Fruit fly (Drosophila melanogaster): ENCODE measurements around the gene CG7384.
A peak's percentile ranks its signal among the peaks of the same experiment; 100 is the strongest.

The CG7384 gene

dm6 chr2L:10497106-10497800, 13.0 kb downstream of the CG7384 start (continued):
- TF ChIP-seq CG33557 (GFP tag; optimal IDR thresholded peaks at IDR 0.05): peak; percentile 14
- peak; percentile 29 for TF ChIP-seq Spps (tag; optimal IDR thresholded peaks at IDR 0.05)
- peak; percentile 57 for TF ChIP-seq PHDP (tag; optimal IDR thresholded peaks at IDR 0.05)
- no peak for TF ChIP-seq Atf3 (GFP tag; optimal IDR thresholded peaks at IDR 0.05)
- TF ChIP-seq dmrt11E (tag; optimal IDR thresholded peaks at IDR 0.05): peak; percentile 53
- TF ChIP-seq bsh (GFP tag; optimal IDR thresholded peaks at IDR 0.05): peak in 1 of 2 experiments; percentile 63
- peak; percentile 15 for TF ChIP-seq CG1233 (GFP tag; optimal IDR thresholded peaks at IDR 0.05)
- TF ChIP-seq Med (GFP tag): peak; percentile 56
- TF ChIP-seq Ets65A (GFP tag): peak; percentile 91
- TF ChIP-seq CG2678 (tag; optimal IDR thresholded peaks at IDR 0.05): peak; percentile 10
- TF ChIP-seq CG2202 (tag; optimal IDR thresholded peaks at IDR 0.05): peak; percentile 22

- TF ChIP-seq CG9797 (GFP tag; optimal IDR thresholded peaks at IDR 0.05) (no peak), CG4404 (GFP tag; IDR thresholded peaks at IDR 0.05) (no peak), CG1024 (GFP tag; IDR thresholded peaks at IDR 0.05) (no peak), CG8478 (optimal IDR thresholded peaks at IDR 0.05) (no peak), CG4424 (GFP tag; optimal IDR thresholded peaks at IDR 0.05) (no peak), MBD-R2 (GFP tag; IDR thresholded peaks at IDR 0.05) (0 out of 2 replicates have a peak, but pooled peaks have one; percentile 14), CG33213 (GFP tag; optimal IDR thresholded peaks at IDR 0.05) (no peak), CG32767 (GFP tag; IDR thresholded peaks at IDR 0.05) (no peak), Bgb (GFP tag; IDR thresholded peaks at IDR 0.05; ENCODE audit: partially characterized antibody) (no peak), sug (tag; optimal IDR thresholded peaks at IDR 0.05) (peak; percentile 30), tio (GFP tag; optimal IDR thresholded peaks at IDR 0.05) (no peak), CG6175 (GFP tag; IDR thresholded peaks at IDR 0.05) (no peak), peb (GFP tag; IDR thresholded peaks at IDR 0.05) (0 out of 2 replicates have a peak, but pooled peaks have one; percentile 11), oc (tag; optimal IDR thresholded peaks at IDR 0.05) (no peak), CG10462 (GFP tag; optimal IDR thresholded peaks at IDR 0.05) (no peak), CG15696 (tag; optimal IDR thresholded peaks at IDR 0.05) (no peak), CG12299 (tag; optimal IDR thresholded peaks at IDR 0.05) (no peak), ci (GFP tag; IDR thresholded peaks at IDR 0.05) (peak; percentile 71; the same call in 2 of the 3 replicates), vvl (GFP tag; IDR thresholded peaks at IDR 0.05) (peak; percentile 32; the same call in 1 of the 2 replicates), tap (tag; optimal IDR thresholded peaks at IDR 0.05) (no peak), HmgZ (tag; optimal IDR thresholded peaks at IDR 0.05) (no peak), CG6791 (GFP tag; IDR thresholded peaks at IDR 0.05; ENCODE audit: partially characterized antibody) (no peak), CG33557 (GFP tag; optimal IDR thresholded peaks at IDR 0.05) (no peak), tgo (GFP tag; IDR thresholded peaks at IDR 0.05) (no peak), Spps (tag; optimal IDR thresholded peaks at IDR 0.05) (no peak), CG34224 (GFP tag; IDR thresholded peaks at IDR 0.05; ENCODE audit: partially characterized antibody) (no peak), psq (GFP tag; optimal IDR thresholded peaks at IDR 0.05) (no peak), CG9215 (GFP tag; IDR thresholded peaks at IDR 0.05) (no peak), wor (GFP tag; IDR thresholded peaks at IDR 0.05) (no peak), CG31388 (GFP tag; optimal IDR thresholded peaks at IDR 0.05) (no peak), CG10431 (GFP tag; optimal IDR thresholded peaks at IDR 0.05) (no peak), pfk (GFP tag; optimal IDR thresholded peaks at IDR 0.05) (no peak), CG17829 (tag; optimal IDR thresholded peaks at IDR 0.05) (no peak), CG3065 (GFP tag; optimal IDR thresholded peaks at IDR 0.05) (no peak), PHDP (tag; optimal IDR thresholded peaks at IDR 0.05) (no peak), CG17359 (tag; optimal IDR thresholded peaks at IDR 0.05) (no peak), CG12155 (GFP tag; optimal IDR thresholded peaks at IDR 0.05) (no peak), prd (optimal IDR thresholded peaks at IDR 0.05) (no peak), prd (GFP tag; IDR thresholded peaks at IDR 0.05) (no peak), B-H2 (GFP tag; optimal IDR thresholded peaks at IDR 0.05) (no peak), tll (GFP tag; optimal IDR thresholded peaks at IDR 0.05) (no peak)
Measured at dm6 chr2L:10496338-10496737, 13.9 kb downstream of the CG7384 start.
